Worm (Caenorhabditis elegans): ENCODE results near the gene nhr-288.

- TF ChIP-seq zip-8 (tag; optimal IDR thresholded peaks at IDR 0.05) (no peak), elt-1 (tag; optimal IDR thresholded peaks at IDR 0.05; ENCODE audit: borderline replicate concordance, insufficient read depth) (no peak), mab-5 (tag; optimal IDR thresholded peaks at IDR 0.05) (no peak), unc-39 (tag; optimal IDR thresholded peaks at IDR 0.05) (no peak), unc-62 (GFP tag; optimal IDR thresholded peaks at IDR 0.05) (no peak), nhr-237 (tag; optimal IDR thresholded peaks at IDR 0.05) (no peak), lsy-2 (tag; optimal IDR thresholded peaks at IDR 0.05) (no peak), blmp-1 (tag; optimal IDR thresholded peaks at IDR 0.05) (no peak), nhr-12 (tag; optimal IDR thresholded peaks at IDR 0.05) (no peak), elt-3 (tag; optimal IDR thresholded peaks at IDR 0.05) (no peak), flh-1 (GFP tag; optimal IDR thresholded peaks at IDR 0.05) (no peak), pha-4 (tag; optimal IDR thresholded peaks at IDR 0.05) (no peak), sptf-1 (tag; optimal IDR thresholded peaks at IDR 0.05) (no peak), unc-120 (tag; optimal IDR thresholded peaks at IDR 0.05; ENCODE audit: poor library complexity, severe bottlenecking) (no peak)
These were observed 13.2 kb upstream of the nhr-288 start, which contains the start of gene Y51A2B.9 for ce11 chrV:18395649-18396048.
